Worm (Caenorhabditis elegans): ENCODE data around the gene col-2.

DNA sequence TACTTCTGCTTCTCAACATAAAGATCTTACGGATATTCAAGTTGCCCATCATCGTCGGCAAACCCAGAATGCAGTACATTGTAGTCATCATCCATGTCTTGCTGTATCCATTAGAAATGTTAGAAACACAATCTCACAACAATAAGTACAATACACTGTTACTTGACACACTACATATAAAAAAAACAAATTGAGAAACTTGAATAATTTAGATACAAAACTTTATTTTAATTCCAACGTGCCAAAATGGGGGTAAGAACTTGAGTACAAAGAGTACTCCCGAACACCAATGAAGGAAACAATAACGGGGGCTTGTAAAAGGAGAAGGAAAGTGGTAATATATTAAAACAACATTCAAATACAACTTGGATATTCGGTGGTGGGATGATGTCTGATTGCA, 41.3 kb upstream of the col-2 start, which contains the start of gene ctf-18:
- TF ChIP-seq mep-1 (tag; optimal IDR thresholded peaks at IDR 0.05) (no peak), unc-39 (tag; optimal IDR thresholded peaks at IDR 0.05) (no peak), ztf-11 (tag; optimal IDR thresholded peaks at IDR 0.05) (no peak), lin-32 (GFP tag; optimal IDR thresholded peaks at IDR 0.05) (no peak), cnd-1 (tag; optimal IDR thresholded peaks at IDR 0.05) (no peak), sem-2 (GFP tag; optimal IDR thresholded peaks at IDR 0.05) (no peak)

All from whole organism, mixed stage, embryonic.